Worm (Caenorhabditis elegans): ENCODE data around the gene T27A8.7.

Gene T27A8.7

ce11 chrX:16040207-16040716 lies 15.1 kb upstream of the T27A8.7 start, which contains the start of gene B0395.3 (continued):
- TF ChIP-seq ztf-16 (tag; optimal IDR thresholded peaks at IDR 0.05) (no peak), ceh-18 (tag; optimal IDR thresholded peaks at IDR 0.05) (no peak), fax-1 (tag; optimal IDR thresholded peaks at IDR 0.05) (no peak), odd-2 (tag; optimal IDR thresholded peaks at IDR 0.05) (no peak), Y22D7AL.16 (tag; optimal IDR thresholded peaks at IDR 0.05) (no peak), ceh-22 (tag; optimal IDR thresholded peaks at IDR 0.05) (no peak), mec-3 (tag; optimal IDR thresholded peaks at IDR 0.05; ENCODE audit: borderline replicate concordance) (no peak), sdc-2 (tag; optimal IDR thresholded peaks at IDR 0.05) (peak; percentile 53), tbx-7 (tag; optimal IDR thresholded peaks at IDR 0.05) (no peak), dmd-4 (tag; optimal IDR thresholded peaks at IDR 0.05; ENCODE audit: borderline replicate concordance) (no peak), fkh-10 (GFP tag; optimal IDR thresholded peaks at IDR 0.05) (no peak), pax-1 (tag; optimal IDR thresholded peaks at IDR 0.05) (no peak), syd-9 (tag; optimal IDR thresholded peaks at IDR 0.05) (no peak), ref-2 (tag; optimal IDR thresholded peaks at IDR 0.05) (no peak), ceh-30 (tag; optimal IDR thresholded peaks at IDR 0.05) (no peak), C08G9.2 (tag; optimal IDR thresholded peaks at IDR 0.05) (no peak), dve-1 (tag; optimal IDR thresholded peaks at IDR 0.05) (no peak), ceh-14 (tag; optimal IDR thresholded peaks at IDR 0.05) (peak; percentile 6), zip-5 (tag; optimal IDR thresholded peaks at IDR 0.05) (no peak), ceh-48 (tag; optimal IDR thresholded peaks at IDR 0.05) (no peak), nhr-232 (tag; optimal IDR thresholded peaks at IDR 0.05) (no peak), rnt-1 (tag; optimal IDR thresholded peaks at IDR 0.05) (no peak), pha-2 (tag; optimal IDR thresholded peaks at IDR 0.05) (no peak), ceh-31 (tag; optimal IDR thresholded peaks at IDR 0.05) (peak; percentile 49)

DNA sequence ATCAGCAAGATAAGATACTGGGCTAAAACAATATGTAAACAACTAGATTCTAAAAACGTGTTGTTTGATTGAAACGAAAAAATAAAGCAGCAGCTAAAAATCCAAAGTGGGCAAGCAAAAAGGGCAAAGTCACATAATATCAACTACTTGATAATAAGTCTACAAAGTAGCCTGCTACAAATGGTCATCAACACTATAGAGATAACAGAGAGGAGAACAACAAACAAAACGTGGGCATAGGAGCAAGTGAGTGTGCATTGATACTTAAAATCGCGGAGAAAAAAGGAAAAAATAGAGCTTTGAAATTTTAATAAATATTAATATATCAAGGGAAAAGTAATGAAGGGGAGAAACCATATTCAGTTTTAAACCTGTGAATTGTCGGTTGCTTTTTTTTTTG lies 13.5 kb upstream of the T27A8.7 start:
- TF ChIP-seq elt-2 (tag; optimal IDR thresholded peaks at IDR 0.05) = peak; percentile 6
- no peak for TF ChIP-seq tbx-7 (tag; optimal IDR thresholded peaks at IDR 0.05)

- TF ChIP-seq C08G9.2 (tag; optimal IDR thresholded peaks at IDR 0.05) (no peak), eyg-1 (tag; optimal IDR thresholded peaks at IDR 0.05) (no peak), odd-2 (tag; optimal IDR thresholded peaks at IDR 0.05) (no peak), Y22D7AL.16 (tag; optimal IDR thresholded peaks at IDR 0.05) (no peak), fkh-6 (tag; optimal IDR thresholded peaks at IDR 0.05) (no peak)
Observed at ce11 chrX:16042480-16042879, 12.9 kb upstream of the T27A8.7 start.

DNA sequence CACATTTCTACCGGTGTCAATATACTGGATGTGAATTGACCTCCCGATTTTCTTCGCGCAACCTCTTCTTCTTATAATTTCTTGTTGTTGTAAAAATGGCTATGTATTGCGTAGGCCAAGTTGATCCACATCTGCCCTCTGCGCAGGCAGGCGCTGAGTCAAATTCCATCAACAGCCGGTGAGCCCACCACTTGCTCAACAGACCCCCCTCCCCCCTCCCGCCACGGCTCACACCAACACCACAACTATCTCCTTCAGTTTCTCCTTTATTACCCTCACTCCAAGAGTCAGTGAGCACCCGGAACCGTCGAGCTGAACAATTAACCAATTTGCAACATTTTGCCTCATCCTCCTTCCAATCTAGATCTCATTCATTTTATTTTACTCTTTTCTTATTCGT lies 11.0 kb upstream of the T27A8.7 start:
- TF ChIP-seq unc-42 (tag; optimal IDR thresholded peaks at IDR 0.05) (peak; percentile 24), ceh-30 (tag; optimal IDR thresholded peaks at IDR 0.05) (no peak)

- TF ChIP-seq fkh-6 (tag; optimal IDR thresholded peaks at IDR 0.05) (no peak), zip-5 (tag; optimal IDR thresholded peaks at IDR 0.05) (no peak), pros-1 (tag; optimal IDR thresholded peaks at IDR 0.05) (no peak), C08G9.2 (tag; optimal IDR thresholded peaks at IDR 0.05) (no peak), ceh-22 (tag; optimal IDR thresholded peaks at IDR 0.05) (no peak), sox-4 (tag; optimal IDR thresholded peaks at IDR 0.05) (no peak), ceh-45 (GFP tag; IDR thresholded peaks at IDR 0.05) (no peak), ceh-24 (tag; optimal IDR thresholded peaks at IDR 0.05) (no peak), mec-3 (tag; optimal IDR thresholded peaks at IDR 0.05; ENCODE audit: borderline replicate concordance) (no peak), ceh-48 (tag; optimal IDR thresholded peaks at IDR 0.05) (no peak), hlh-8 (tag; optimal IDR thresholded peaks at IDR 0.05) (no peak), odd-2 (tag; optimal IDR thresholded peaks at IDR 0.05) (no peak), hlh-6 (tag; optimal IDR thresholded peaks at IDR 0.05) (no peak), pax-1 (tag; optimal IDR thresholded peaks at IDR 0.05) (no peak), ceh-9 (tag; optimal IDR thresholded peaks at IDR 0.05) (no peak), hlh-13 (GFP tag; optimal IDR thresholded peaks at IDR 0.05) (no peak), sox-2 (GFP tag; IDR thresholded peaks at IDR 0.05) (no peak), rnt-1 (tag; optimal IDR thresholded peaks at IDR 0.05) (no peak)
Observed at ce11 chrX:16046379-16046778, 9.0 kb upstream of the T27A8.7 start.
